Worm (Caenorhabditis elegans): Measurements from ENCODE around the gene srsx-25.

DNA sequence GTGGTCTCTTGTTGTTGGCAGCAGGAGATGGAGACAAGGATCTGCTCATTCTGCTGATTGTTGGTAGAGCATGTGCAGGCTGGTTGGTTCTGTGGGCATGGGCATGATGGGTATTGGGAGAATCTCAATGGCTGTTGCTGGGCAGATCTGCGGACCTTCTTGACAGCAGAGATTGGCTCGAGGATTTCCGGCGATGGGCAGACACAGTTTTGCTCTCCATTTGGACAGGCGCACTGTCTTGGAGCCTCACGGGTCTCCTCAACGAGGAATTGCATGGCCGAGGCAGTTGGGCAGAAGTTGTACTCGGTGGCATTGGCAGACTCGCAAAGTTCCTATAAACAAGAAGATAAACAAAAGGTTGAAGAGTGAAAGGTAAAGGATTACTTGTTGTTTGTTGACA is 34.4 kb upstream of the srsx-25 start:
- TF ChIP-seq tab-1 (GFP tag; IDR thresholded peaks at IDR 0.05) (no peak), T22C8.4 (GFP tag; IDR thresholded peaks at IDR 0.05) (no peak), cog-1 (tag; optimal IDR thresholded peaks at IDR 0.05) (no peak), flt-1 (GFP tag; IDR thresholded peaks at IDR 0.05) (no peak), med-1 (GFP tag; optimal IDR thresholded peaks at IDR 0.05; ENCODE audit: insufficient read depth) (no peak), ztf-23 (GFP tag; IDR thresholded peaks at IDR 0.05) (no peak), klf-2 (GFP tag; conservative IDR thresholded peaks at IDR 0.05) (no peak)
